Fruit fly (Drosophila melanogaster) Kc167 (cell line): Measurements from ENCODE around the gene Meics.

ENCODE experiments used
- Myc ChIP-seq: fragments of >200 bp; optimal IDR thresholded peaks from 2 replicates; lab custom pipeline; 2017; ENCODE audit warnings: missing external identifiers
- Sin3A ChIP-seq: fragments of >200 bp; optimal IDR thresholded peaks from 2 replicates; lab custom pipeline; 2018; ENCODE audit warnings: missing external identifiers
- h ChIP-seq: fragments of >200 bp; optimal IDR thresholded peaks from 3 replicates; lab custom pipeline; 2018; ENCODE audit warnings: missing external identifiers
- insv ChIP-seq: fragments of >200 bp; optimal IDR thresholded peaks from 3 replicates; lab custom pipeline; 2018; ENCODE audit warnings: missing external identifiers
- psq ChIP-seq: fragments of >200 bp; optimal IDR thresholded peaks from 2 replicates; lab custom pipeline; 2017; ENCODE audit warnings: missing external identifiers
- ttk ChIP-seq: sonication (Bioruptor generic); optimal IDR thresholded peaks from 2 replicates; lab custom pipeline; 2017; ENCODE audit warnings: missing external identifiers

Gene Meics

DNA sequence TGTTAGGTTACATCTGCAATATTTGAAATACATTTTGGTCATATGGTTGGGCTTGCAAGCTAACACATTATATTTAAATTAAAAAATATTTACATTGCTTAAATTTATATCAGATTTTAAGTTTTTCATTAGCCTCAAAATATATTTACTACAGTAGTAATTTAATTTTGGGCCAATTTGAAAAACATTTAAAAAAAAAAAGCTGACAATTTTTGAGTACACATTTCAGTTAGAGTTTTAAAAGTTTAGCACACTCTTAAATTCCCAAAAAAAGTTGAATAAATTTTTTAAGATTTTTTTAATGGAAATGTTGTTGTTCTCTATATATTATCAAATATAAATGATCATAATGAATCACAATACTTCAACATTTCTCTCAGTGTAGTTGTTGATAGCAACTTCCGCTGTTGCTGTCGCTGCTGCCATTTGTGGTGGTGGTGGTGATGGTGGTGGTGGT lies 7.3 kb downstream of the Meics start:
- TF ChIP-seq Sin3A (lab: Kevin White, UChicago): no peak
- TF ChIP-seq insv (lab: Kevin White, UChicago): no peak
- no peak for TF ChIP-seq ttk (lab: Kevin White, UChicago)
- TF ChIP-seq Myc (lab: Kevin White, UChicago): no peak
- no peak for TF ChIP-seq h

dm6 chr3L:13956667-13957066 lies 7.8 kb downstream of the Meics start:
- TF ChIP-seq insv (lab: Kevin White, UChicago): no peak
- TF ChIP-seq Myc (lab: Kevin White, UChicago): no peak

DNA sequence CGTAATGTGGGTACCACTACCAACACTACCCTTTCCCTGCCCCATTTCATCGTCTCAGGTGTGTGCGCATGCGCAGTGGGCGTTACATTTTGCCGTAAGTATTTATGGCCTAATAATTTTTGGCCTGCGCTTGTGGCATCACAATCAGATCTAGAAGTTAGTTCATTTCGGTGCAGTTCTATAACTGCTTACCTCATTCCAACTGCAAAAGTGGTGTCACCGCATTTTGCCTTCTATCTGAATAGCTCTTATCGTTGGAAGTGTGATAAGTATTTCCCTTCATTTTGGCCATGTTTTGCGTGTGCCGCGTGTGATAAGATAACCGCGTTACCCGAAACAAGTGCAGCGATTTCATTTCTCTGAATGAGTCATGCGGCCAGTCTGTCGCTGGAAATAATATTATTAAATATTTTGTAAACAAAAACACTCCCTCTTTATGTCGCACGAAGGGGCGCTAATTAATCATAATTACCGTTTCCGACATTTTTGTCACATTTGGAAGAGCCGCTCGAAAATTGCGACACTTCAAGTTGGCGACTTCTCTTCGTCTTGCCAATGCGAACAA lies 11.9 kb downstream of the Meics start:
- no peak for TF ChIP-seq insv (lab: Kevin White, UChicago)
- no peak for TF ChIP-seq Sin3A (lab: Kevin White, UChicago)
- no peak for TF ChIP-seq psq
- no peak for TF ChIP-seq ttk (lab: Kevin White, UChicago)
- TF ChIP-seq Myc (lab: Kevin White, UChicago): no peak
- TF ChIP-seq h: no peak

DNA sequence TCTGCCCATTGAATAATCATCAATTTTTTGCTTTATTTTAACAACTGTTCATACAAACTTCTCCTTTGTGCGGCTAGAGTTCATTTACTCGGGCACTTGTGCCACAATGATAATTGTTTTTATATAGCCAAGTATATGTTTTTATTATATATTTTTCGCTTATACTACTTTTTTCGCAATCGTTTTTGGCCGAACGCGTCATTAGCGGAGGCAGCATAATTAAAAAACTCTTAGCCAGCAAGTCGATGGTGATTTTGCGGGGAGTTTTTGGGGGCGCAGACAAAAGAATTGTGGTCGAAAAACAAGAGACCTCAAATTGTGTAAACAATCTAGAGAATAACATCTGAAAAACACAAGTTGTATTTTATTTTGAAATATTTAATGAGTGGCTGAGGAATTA lies 12.9 kb downstream of the Meics start:
- TF ChIP-seq Sin3A (lab: Kevin White, UChicago) (no peak), psq (no peak), insv (lab: Kevin White, UChicago) (no peak), ttk (lab: Kevin White, UChicago) (no peak)

DNA sequence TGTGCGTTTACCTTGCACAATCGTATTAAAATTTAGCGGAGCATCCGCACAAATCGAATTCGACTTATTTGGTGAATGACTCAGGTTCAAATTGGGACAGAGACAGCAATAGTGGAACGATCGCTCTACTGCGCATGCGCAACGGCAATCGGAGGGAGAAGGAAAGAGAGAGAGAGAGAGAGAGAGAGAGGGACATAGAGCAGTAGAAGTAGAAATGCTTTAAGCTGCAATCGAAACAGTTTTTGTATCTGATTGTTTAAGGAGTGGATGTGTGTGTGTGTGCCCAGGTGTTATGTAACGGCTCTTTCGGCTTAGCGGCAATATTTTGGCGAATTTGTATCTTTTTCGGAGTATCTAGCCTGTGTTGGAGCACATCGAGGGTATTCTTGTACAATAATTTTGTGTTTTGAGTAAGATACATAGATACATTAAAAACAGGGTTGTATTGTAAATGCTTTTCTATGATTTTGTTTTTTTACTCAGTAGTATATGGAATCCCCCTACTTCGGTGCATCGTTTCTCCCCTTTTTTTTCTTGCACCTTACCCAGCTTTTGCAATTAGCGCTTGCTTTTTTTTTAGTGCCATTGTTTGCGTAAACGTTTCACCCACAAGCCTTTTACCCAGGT lies 14.9 kb downstream of the Meics start:
- no peak for TF ChIP-seq h
- no peak for TF ChIP-seq ttk (lab: Kevin White, UChicago)
- TF ChIP-seq psq: no peak
- no peak for TF ChIP-seq insv (lab: Kevin White, UChicago)
- no peak for TF ChIP-seq Myc (lab: Kevin White, UChicago)
- TF ChIP-seq Sin3A (lab: Kevin White, UChicago): no peak

dm6 chr3L:13946003-13946402 lies 18.5 kb downstream of the Meics start:
- no peak for TF ChIP-seq psq
- TF ChIP-seq insv (lab: Kevin White, UChicago): no peak
- no peak for TF ChIP-seq ttk (lab: Kevin White, UChicago)
- no peak for TF ChIP-seq Myc (lab: Kevin White, UChicago)

- no peak for TF ChIP-seq ttk (lab: Kevin White, UChicago)
- TF ChIP-seq insv (lab: Kevin White, UChicago): no peak
- TF ChIP-seq h: no peak
- no peak for TF ChIP-seq psq
- TF ChIP-seq Sin3A (lab: Kevin White, UChicago): no peak
- no peak for TF ChIP-seq Myc (lab: Kevin White, UChicago)
These were observed 25.4 kb downstream of the Meics start, which contains the start of gene CG32137 for dm6 chr3L:13939151-13939499. TSS of gene CG32137 (plus strand) at chr3L:13939250.

DNA sequence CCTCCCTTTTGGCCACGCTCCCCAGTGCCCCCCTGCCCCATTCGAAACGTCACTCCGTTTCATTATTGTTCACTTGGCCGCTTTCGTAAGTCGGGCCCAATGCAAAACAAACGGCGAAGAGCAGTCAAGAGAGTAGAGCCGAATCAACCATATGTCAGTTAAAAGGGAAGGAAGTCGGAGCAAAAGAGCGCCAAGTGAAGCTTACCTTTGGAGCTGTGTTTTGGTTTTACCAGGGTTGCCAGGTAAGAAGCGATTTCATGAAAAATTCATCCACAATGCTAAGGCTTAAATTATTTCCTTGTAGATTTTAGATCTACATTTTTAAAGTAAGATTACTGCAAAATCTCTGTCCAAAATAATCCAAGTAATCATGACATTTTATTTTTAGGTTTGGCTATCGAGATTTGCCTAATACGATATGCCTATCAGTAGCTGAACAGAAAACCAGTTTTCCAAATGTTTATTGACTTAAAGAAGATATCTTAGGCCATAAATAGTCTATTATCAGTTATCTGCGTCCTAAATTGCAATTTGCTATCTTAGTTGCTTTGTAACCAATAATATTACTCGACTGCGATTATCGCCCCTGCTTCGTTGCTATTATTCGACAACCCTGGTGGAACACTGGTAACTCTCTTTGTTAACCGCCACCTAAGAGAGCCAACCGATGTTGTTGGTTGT lies 25.9 kb downstream of the Meics start:
- TF ChIP-seq h: no peak

DNA sequence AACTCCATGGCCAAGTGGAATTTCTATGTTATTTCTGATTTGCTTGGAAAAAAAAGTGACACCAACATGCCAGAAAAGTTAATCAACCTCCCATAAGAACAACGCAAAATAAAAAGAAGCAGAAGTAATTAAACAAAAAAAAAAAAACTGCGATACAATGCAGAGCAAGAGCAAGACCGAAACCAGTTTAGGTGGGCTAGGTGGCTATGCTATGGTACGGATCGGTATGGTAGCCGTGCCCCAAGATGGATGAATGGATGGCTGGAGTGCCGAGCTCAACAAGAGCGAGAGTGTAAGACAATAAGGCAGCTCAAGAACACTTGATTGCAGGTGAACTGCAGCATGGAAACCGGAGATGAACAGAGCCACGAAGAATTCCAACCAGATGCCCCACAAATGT lies 27.7 kb downstream of the Meics start:
- TF ChIP-seq h (no peak), Myc (lab: Kevin White, UChicago) (no peak), Sin3A (lab: Kevin White, UChicago) (no peak), psq (no peak), insv (lab: Kevin White, UChicago) (no peak), ttk (lab: Kevin White, UChicago) (no peak)

DNA sequence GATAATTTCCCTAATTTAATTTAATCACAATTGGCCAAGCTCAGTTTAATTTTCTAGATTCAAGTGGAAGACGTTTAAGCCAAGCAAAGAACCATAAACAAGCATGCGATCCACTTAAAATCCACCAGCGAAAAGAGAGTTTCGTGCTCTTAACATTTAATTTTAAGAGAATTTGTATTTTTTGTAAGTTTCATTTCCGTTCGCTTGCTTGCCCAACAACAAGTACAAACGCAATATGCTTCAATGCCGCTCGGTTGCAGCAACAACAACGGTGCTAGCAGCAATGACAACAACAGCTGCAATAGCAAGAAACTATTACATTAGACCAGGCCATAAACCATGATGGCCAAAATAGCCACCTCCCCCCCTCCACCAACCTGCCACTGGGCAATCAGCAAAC lies 29.6 kb downstream of the Meics start:
- TF ChIP-seq h (no peak), psq (no peak), Sin3A (lab: Kevin White, UChicago) (no peak), ttk (lab: Kevin White, UChicago) (no peak), insv (lab: Kevin White, UChicago) (no peak), Myc (lab: Kevin White, UChicago) (no peak)

DNA sequence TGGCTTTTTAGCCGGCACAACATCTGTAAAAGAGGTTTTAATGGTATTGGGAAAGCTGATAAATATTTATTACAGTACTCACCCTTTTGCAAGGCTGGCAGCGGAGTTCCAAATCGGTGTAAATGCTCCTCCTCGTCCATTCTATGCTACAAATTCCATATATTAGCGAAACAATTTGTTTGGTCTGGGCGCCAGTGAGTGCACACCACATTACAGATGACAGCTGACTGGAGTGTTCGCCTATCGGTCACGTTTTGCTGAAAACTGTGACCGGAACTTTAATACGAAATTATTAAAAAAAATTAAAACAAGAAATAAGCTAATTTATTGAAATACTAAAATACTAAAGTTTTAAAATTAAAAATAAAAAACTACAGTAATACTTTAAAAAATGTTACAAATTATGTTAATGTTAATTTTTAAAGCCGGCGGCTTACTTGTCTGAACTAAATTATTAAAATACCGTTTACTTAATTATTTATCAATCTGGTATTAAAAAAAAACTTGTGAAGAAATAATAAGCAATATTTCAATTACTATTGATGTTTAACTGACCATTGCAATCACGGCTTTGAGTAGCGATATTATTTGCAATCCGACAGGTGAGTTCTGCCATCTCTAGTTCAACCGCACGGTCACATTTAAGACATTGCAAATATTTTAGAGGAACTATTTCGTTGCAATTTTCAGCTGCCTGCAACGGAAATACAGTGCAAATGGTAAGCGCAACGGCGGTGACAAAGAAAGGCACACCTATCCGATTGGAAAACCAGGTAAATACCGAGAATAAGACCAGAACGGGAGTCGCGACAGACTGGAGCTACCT lies 35.5 kb downstream of the Meics start, which contains the start of the genes CG8833 and DCTN1-p150:
TSS of gene CG8833 (minus strand) at position 232 of the 826 bp plus-strand sequence.
TSS of gene DCTN1-p150 (plus strand) at position 619 of the 826 bp plus-strand sequence.
- no peak for TF ChIP-seq Myc (lab: Kevin White, UChicago)
- TF ChIP-seq Sin3A (lab: Kevin White, UChicago): no peak
- no peak for TF ChIP-seq psq
- TF ChIP-seq h: no peak
- no peak for TF ChIP-seq insv (lab: Kevin White, UChicago)
- TF ChIP-seq ttk (lab: Kevin White, UChicago): no peak

DNA sequence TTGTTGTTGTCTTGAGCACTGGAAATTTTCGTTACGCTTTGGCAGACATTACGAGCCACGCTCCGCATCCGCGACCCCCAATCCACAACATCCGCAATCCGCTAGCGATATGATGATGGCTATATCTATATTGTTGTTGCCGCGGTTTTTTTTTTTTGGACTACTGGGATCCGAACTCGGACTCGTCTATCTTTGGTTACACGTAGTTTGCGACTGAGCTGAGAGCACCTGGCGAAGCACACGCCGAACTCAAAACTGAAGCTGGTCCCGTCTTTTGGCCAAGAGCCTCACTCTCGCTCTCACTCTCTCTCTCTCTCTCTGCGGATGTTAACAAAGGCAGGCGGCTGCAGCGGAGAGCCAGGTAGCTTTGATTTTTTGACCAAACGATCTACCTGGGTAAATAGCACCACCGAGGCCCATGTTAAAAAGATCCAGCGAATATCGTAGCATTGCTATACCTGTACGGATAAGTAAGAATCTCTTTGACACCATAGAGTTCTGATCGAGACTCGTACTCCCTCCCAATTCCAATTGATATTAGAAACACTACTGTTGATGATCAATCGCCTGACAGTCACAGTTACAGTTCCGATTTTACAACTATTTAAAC lies 39.3 kb downstream of the Meics start, which contains the start of gene Rgl:
TSS of gene Rgl (minus strand) at position 219 of the 610 bp plus-strand sequence.
- no peak for TF ChIP-seq insv (lab: Kevin White, UChicago)
- no peak for TF ChIP-seq h
- TF ChIP-seq Myc (lab: Kevin White, UChicago): no peak
- TF ChIP-seq psq: no peak
- TF ChIP-seq Sin3A (lab: Kevin White, UChicago): no peak
- TF ChIP-seq ttk (lab: Kevin White, UChicago): no peak
